Fruit fly (Drosophila melanogaster) whole organism, prepupa: ENCODE measurements around the gene CG32832.

Source experiments
- CG10631 ChIP-seq: fragments of 200-800 bp; sonication (Bioruptor generic); optimal IDR thresholded peaks from 2 replicates; lab custom pipeline; 2016; ENCODE audit warnings: missing biosample characterization, missing genetic modification characterization
- CG11294 ChIP-seq: fragments of 200-800 bp; sonication (Bioruptor generic); IDR thresholded peaks from 2 replicates; pipeline ENCODE4 v1.3.6; 2022; ENCODE audit warnings: missing biosample characterization, missing genetic modification characterization
- CG11762 ChIP-seq: fragments of 200-800 bp; sonication (Bioruptor generic); optimal IDR thresholded peaks from 3 replicates; lab custom pipeline; 2016; ENCODE audit warnings: missing biosample characterization, missing genetic modification characterization; ENCODE audit not compliant: insufficient read depth
- CG15336 ChIP-seq: fragments of 200-800 bp; sonication (Bioruptor generic); IDR thresholded peaks from 2 replicates; pipeline ENCODE4 v1.3.6; 2022; ENCODE audit warnings: missing biosample characterization, missing genetic modification characterization
- CG3032 ChIP-seq: fragments of 200-800 bp; optimal IDR thresholded peaks from 2 replicates; lab custom pipeline; 2019; ENCODE audit warnings: missing biosample characterization, mild to moderate bottlenecking, missing genetic modification characterization, moderate library complexity
- CG32006 ChIP-seq: fragments of 200-800 bp; sonication (Bioruptor generic); optimal IDR thresholded peaks from 3 replicates; lab custom pipeline; 2017; ENCODE audit warnings: missing biosample characterization, mild to moderate bottlenecking, missing genetic modification characterization
- CG6163 ChIP-seq: fragments of 200-800 bp; sonication (Bioruptor generic); IDR thresholded peaks from 3 replicates; pipeline ENCODE4 v1.3.6; 2022; ENCODE audit warnings: missing biosample characterization, missing genetic modification characterization
- CG6792 ChIP-seq: fragments of 200-800 bp; sonication (Bioruptor generic); optimal IDR thresholded peaks from 3 replicates; lab custom pipeline; 2016; ENCODE audit warnings: missing biosample characterization, missing genetic modification characterization
- CG6854 ChIP-seq: fragments of 200-800 bp; sonication (Bioruptor generic); optimal IDR thresholded peaks from 2 replicates; lab custom pipeline; 2017; ENCODE audit warnings: missing biosample characterization, mild to moderate bottlenecking, missing genetic modification characterization
- CG7368 ChIP-seq: fragments of 200-800 bp; sonication (Bioruptor generic); optimal IDR thresholded peaks from 3 replicates; lab custom pipeline; 2016; ENCODE audit warnings: missing biosample characterization, missing genetic modification characterization
- CG8319 ChIP-seq: fragments of 200-800 bp; sonication (Bioruptor generic); optimal IDR thresholded peaks from 3 replicates; lab custom pipeline; 2016; ENCODE audit warnings: missing biosample characterization, missing genetic modification characterization
- CG8632 ChIP-seq: fragments of 200-800 bp; sonication (Bioruptor generic); optimal IDR thresholded peaks from 3 replicates; lab custom pipeline; 2016; ENCODE audit warnings: missing biosample characterization, missing genetic modification characterization
- CG9139 ChIP-seq: fragments of 200-800 bp; sonication (Bioruptor generic); optimal IDR thresholded peaks from 3 replicates; lab custom pipeline; 2017; ENCODE audit warnings: missing biosample characterization, mild to moderate bottlenecking, missing genetic modification characterization
- Eip75B ChIP-seq: fragments of 200-800 bp; sonication (Bioruptor generic); optimal IDR thresholded peaks from 3 replicates; lab custom pipeline; 2016; ENCODE audit warnings: missing biosample characterization, missing genetic modification characterization
- Eip78C ChIP-seq: fragments of 200-800 bp; sonication (Bioruptor generic); peaks from one replicate; lab custom pipeline; 2016; ENCODE audit warnings: missing biosample characterization, missing genetic modification characterization
- Eip93F ChIP-seq: fragments of 200-800 bp; sonication (Bioruptor generic); optimal IDR thresholded peaks from 2 replicates; lab custom pipeline; 2016; ENCODE audit warnings: missing biosample characterization, mild to moderate bottlenecking, missing genetic modification characterization
- Ets21C ChIP-seq: fragments of 200-800 bp; sonication (Bioruptor generic); optimal IDR thresholded peaks from 3 replicates; lab custom pipeline; 2016; ENCODE audit warnings: missing biosample characterization, missing genetic modification characterization
- Ets96B ChIP-seq: fragments of 200-800 bp; optimal IDR thresholded peaks from 2 replicates; lab custom pipeline; 2019; ENCODE audit warnings: missing biosample characterization, mild to moderate bottlenecking, missing genetic modification characterization, moderate library complexity
- Gug ChIP-seq: fragments of 200-800 bp; sonication (Bioruptor generic); IDR thresholded peaks from 2 replicates; pipeline ENCODE4 v1.3.6; 2022; ENCODE audit warnings: missing biosample characterization, missing genetic modification characterization
- Hr4 ChIP-seq: fragments of 200-800 bp; sonication (Bioruptor generic); optimal IDR thresholded peaks from 3 replicates; lab custom pipeline; 2016; ENCODE audit warnings: missing biosample characterization, missing genetic modification characterization
- Lpt ChIP-seq: fragments of 200-800 bp; sonication (Bioruptor generic); optimal IDR thresholded peaks from 3 replicates; lab custom pipeline; 2016; ENCODE audit warnings: missing biosample characterization, missing genetic modification characterization
- Met ChIP-seq: fragments of 200-800 bp; sonication (Bioruptor generic); optimal IDR thresholded peaks from 3 replicates; lab custom pipeline; 2016; ENCODE audit warnings: missing biosample characterization, missing genetic modification characterization
- OdsH ChIP-seq: fragments of 200-800 bp; sonication (Bioruptor generic); optimal IDR thresholded peaks from 3 replicates; lab custom pipeline; 2016; ENCODE audit warnings: missing biosample characterization, missing genetic modification characterization
- Smox ChIP-seq: fragments of 200-800 bp; sonication (Bioruptor generic); optimal IDR thresholded peaks from 3 replicates; lab custom pipeline; 2016; ENCODE audit warnings: missing biosample characterization, missing genetic modification characterization
- Sox102F ChIP-seq: fragments of 200-800 bp; sonication (Bioruptor generic); optimal IDR thresholded peaks from 2 replicates; lab custom pipeline; 2016; ENCODE audit warnings: missing biosample characterization, mild to moderate bottlenecking, missing genetic modification characterization
- Sox14 ChIP-seq: fragments of 200-800 bp; sonication (Bioruptor generic); optimal IDR thresholded peaks from 3 replicates; lab custom pipeline; 2016; ENCODE audit warnings: missing biosample characterization, missing genetic modification characterization
- Sox15 ChIP-seq: fragments of 200-800 bp; sonication (Bioruptor generic); optimal IDR thresholded peaks from 3 replicates; lab custom pipeline; 2016; ENCODE audit warnings: missing biosample characterization, missing genetic modification characterization
- achi ChIP-seq: fragments of 200-800 bp; sonication (Bioruptor generic); optimal IDR thresholded peaks from 3 replicates; lab custom pipeline; 2016; ENCODE audit warnings: missing biosample characterization, missing genetic modification characterization
- acj6 ChIP-seq: fragments of 200-800 bp; sonication (Bioruptor generic); optimal IDR thresholded peaks from 3 replicates; lab custom pipeline; 2016; ENCODE audit warnings: missing biosample characterization, missing genetic modification characterization
- cyc ChIP-seq: fragments of 200-800 bp; sonication (Bioruptor generic); optimal IDR thresholded peaks from 3 replicates; lab custom pipeline; 2016; ENCODE audit warnings: missing biosample characterization, missing genetic modification characterization
- dac ChIP-seq: fragments of 200-800 bp; sonication (Bioruptor generic); optimal IDR thresholded peaks from 2 replicates; lab custom pipeline; 2017; ENCODE audit warnings: missing biosample characterization, mild to moderate bottlenecking, missing genetic modification characterization
- dsx ChIP-seq: fragments of 200-800 bp; optimal IDR thresholded peaks from 3 replicates; lab custom pipeline; 2019; ENCODE audit warnings: missing biosample characterization, mild to moderate bottlenecking, missing genetic modification characterization, moderate library complexity; ENCODE audit not compliant: poor library complexity, severe bottlenecking
- eg ChIP-seq: fragments of 200-800 bp; sonication (Bioruptor generic); IDR thresholded peaks from 3 replicates; pipeline ENCODE4 v1.3.6; 2022; ENCODE audit warnings: missing biosample characterization, missing genetic modification characterization
- esn ChIP-seq: fragments of 200-800 bp; sonication (Bioruptor generic); optimal IDR thresholded peaks from 2 replicates; lab custom pipeline; 2016; ENCODE audit warnings: missing biosample characterization, mild to moderate bottlenecking, missing genetic modification characterization, moderate library complexity
- fd85E ChIP-seq: fragments of 200-800 bp; sonication (Bioruptor generic); optimal IDR thresholded peaks from 3 replicates; lab custom pipeline; 2016; ENCODE audit warnings: missing biosample characterization, missing genetic modification characterization
- fkh ChIP-seq: fragments of 200-800 bp; sonication (Bioruptor generic); optimal IDR thresholded peaks from 3 replicates; lab custom pipeline; 2017; ENCODE audit warnings: missing biosample characterization, mild to moderate bottlenecking, missing genetic modification characterization, moderate library complexity
- lz ChIP-seq: fragments of 200-800 bp; sonication (Bioruptor generic); optimal IDR thresholded peaks from 3 replicates; lab custom pipeline; 2016; ENCODE audit warnings: missing biosample characterization, missing genetic modification characterization
- net ChIP-seq: fragments of 200-800 bp; sonication (Bioruptor generic); optimal IDR thresholded peaks from 3 replicates; lab custom pipeline; 2016; ENCODE audit warnings: missing biosample characterization, missing genetic modification characterization
- salr ChIP-seq, 2 experiments: fragments of 200-800 bp; sonication (Bioruptor generic); optimal IDR thresholded peaks; 3 replicates each; lab custom pipeline; 2016 to 2018; ENCODE audit warnings: missing biosample characterization in 2 of 2, missing genetic modification characterization in 2 of 2, mild to moderate bottlenecking in 1 of 2
- ss ChIP-seq, 2 experiments: fragments of 200-800 bp; sonication (Bioruptor generic); optimal IDR thresholded peaks; 2 replicates in 1 of 2; 3 replicates in 1 of 2; lab custom pipeline; 2017 to 2018; ENCODE audit warnings: mild to moderate bottlenecking in 2 of 2, missing biosample characterization in 2 of 2, missing genetic modification characterization in 2 of 2, moderate library complexity in 1 of 2
- svp ChIP-seq: fragments of 200-800 bp; sonication (Bioruptor generic); peaks from one replicate; lab custom pipeline; 2016; ENCODE audit warnings: missing biosample characterization, missing genetic modification characterization
- topi ChIP-seq: fragments of 200-800 bp; sonication (Bioruptor generic); optimal IDR thresholded peaks from 3 replicates; lab custom pipeline; 2016; ENCODE audit warnings: missing biosample characterization, missing genetic modification characterization
- vri ChIP-seq: fragments of 200-800 bp; sonication (Bioruptor generic); optimal IDR thresholded peaks from 3 replicates; lab custom pipeline; 2016; ENCODE audit warnings: missing biosample characterization, mild to moderate bottlenecking, missing genetic modification characterization

CG32832 gene

dm6 chr2L:16882871-16883849, 4.1 kb upstream of the CG32832 start:
- TF ChIP-seq dsx (GFP tag; lab: Kevin White, UChicago), result peak; percentile 28
- peak; percentile 37 for TF ChIP-seq Eip78C (GFP tag; lab: Kevin White, UChicago)
- no peak for TF ChIP-seq esn (GFP tag; lab: Kevin White, UChicago)
- 0 out of 3 replicates have a peak, but pooled peaks have one; percentile 7 for TF ChIP-seq CG6163 (GFP tag; lab: Robert Waterston, UW)
- no peak for TF ChIP-seq salr (GFP tag; optimal IDR thresholded peaks at IDR 0.05; lab: Kevin White, UChicago)
- no peak for TF ChIP-seq vri (GFP tag; lab: Kevin White, UChicago)
- peak; percentile 17 for TF ChIP-seq svp
- no peak for TF ChIP-seq dac
- TF ChIP-seq lz (GFP tag; lab: Kevin White, UChicago), result no peak
- TF ChIP-seq cyc, result no peak
- peak in 1 of 2 experiments; percentile 66 for TF ChIP-seq ss (GFP tag; optimal IDR thresholded peaks at IDR 0.05; lab: Kevin White, UChicago)
- TF ChIP-seq CG8319 (GFP tag; lab: Kevin White, UChicago), result no peak
- TF ChIP-seq fd85E, result no peak
- TF ChIP-seq Ets96B (tag; lab: Kevin White, UChicago), result no peak
- TF ChIP-seq Lpt (GFP tag; lab: Kevin White, UChicago), result peak; percentile 25
- no peak for TF ChIP-seq Sox102F
- TF ChIP-seq fkh, result peak; percentile 54
- no peak for TF ChIP-seq OdsH (GFP tag; lab: Kevin White, UChicago)
- no peak for TF ChIP-seq Ets21C
- TF ChIP-seq Eip75B (GFP tag; lab: Kevin White, UChicago), result no peak

dm6 chr2L:16882372-16882771, 3.3 kb upstream of the CG32832 start:
- peak; percentile 63 for TF ChIP-seq svp
- TF ChIP-seq CG9139 (GFP tag; lab: Kevin White, UChicago), result no peak

dm6 chr2L:16880930-16881329, 1.8 kb upstream of the CG32832 start:
- TF ChIP-seq svp (peak; percentile 92), CG15336 (GFP tag; lab: Robert Waterston, UW) (peak; percentile 68), Smox (no peak), CG8319 (GFP tag; lab: Kevin White, UChicago) (no peak), CG6163 (GFP tag; lab: Robert Waterston, UW) (peak; percentile 59), CG32006 (GFP tag; lab: Kevin White, UChicago) (no peak), eg (GFP tag; lab: Robert Waterston, UW) (no peak; the same call in 2 of the 3 replicates), CG6854 (GFP tag; lab: Kevin White, UChicago) (peak; percentile 63), CG11762 (GFP tag; lab: Kevin White, UChicago) (no peak), CG8632 (GFP tag; lab: Kevin White, UChicago) (no peak), achi (GFP tag; lab: Kevin White, UChicago) (no peak), Met (GFP tag; lab: Kevin White, UChicago) (no peak), vri (GFP tag; lab: Kevin White, UChicago) (no peak), acj6 (GFP tag; lab: Kevin White, UChicago) (no peak), esn (GFP tag; lab: Kevin White, UChicago) (peak; percentile 29), net (GFP tag; lab: Kevin White, UChicago) (peak; percentile 33), Eip75B (GFP tag; lab: Kevin White, UChicago) (no peak), Hr4 (GFP tag; lab: Kevin White, UChicago) (no peak), Ets96B (tag; lab: Kevin White, UChicago) (no peak), lz (GFP tag; lab: Kevin White, UChicago) (peak; percentile 16), salr (GFP tag; optimal IDR thresholded peaks at IDR 0.05; lab: Kevin White, UChicago) (no peak), Gug (GFP tag; lab: Robert Waterston, UW) (no peak), Sox102F (no peak), Sox15 (GFP tag; lab: Kevin White, UChicago) (no peak), CG11294 (no peak), topi (no peak), Eip78C (GFP tag; lab: Kevin White, UChicago) (peak; percentile 78), ss (GFP tag; optimal IDR thresholded peaks at IDR 0.05; lab: Kevin White, UChicago) (peak in 1 of 2 experiments; percentile 22), Ets21C (no peak), Sox14 (GFP tag; lab: Kevin White, UChicago) (no peak), CG7368 (no peak), Eip93F (GFP tag; lab: Kevin White, UChicago) (no peak), dac (no peak), dsx (GFP tag; lab: Kevin White, UChicago) (peak; percentile 18), CG9139 (GFP tag; lab: Kevin White, UChicago) (no peak), CG3032 (tag; lab: Kevin White, UChicago) (no peak), CG6792 (GFP tag; lab: Kevin White, UChicago) (no peak), Lpt (GFP tag; lab: Kevin White, UChicago) (peak; percentile 11), CG10631 (GFP tag; lab: Kevin White, UChicago) (no peak)
